Fruit fly (Drosophila melanogaster) whole organism, adult: ENCODE results near the gene CG6901.

ENCODE experiments used
- CG33017 ChIP-seq: fragments of 200-800 bp; sonication (Bioruptor generic); optimal IDR thresholded peaks from 2 replicates; lab custom pipeline; 2018; ENCODE audit warnings: missing biosample characterization, mild to moderate bottlenecking, missing genetic modification characterization, moderate library complexity
- CG7101 ChIP-seq: fragments of 200-800 bp; sonication (Bioruptor generic); optimal IDR thresholded peaks from 2 replicates; lab custom pipeline; 2018; ENCODE audit warnings: missing biosample characterization, mild to moderate bottlenecking, missing genetic modification characterization, moderate library complexity
- Clk ChIP-seq: fragments of 200-800 bp; sonication (Bioruptor generic); optimal IDR thresholded peaks from 2 replicates; lab custom pipeline; 2017; ENCODE audit warnings: missing biosample characterization, missing genetic modification characterization
- Crg-1 ChIP-seq: fragments of 200-800 bp; sonication (Bioruptor generic); optimal IDR thresholded peaks from 2 replicates; lab custom pipeline; 2016; ENCODE audit warnings: missing biosample characterization, missing genetic modification characterization
- Hr96 ChIP-seq: fragments of 200-800 bp; sonication (Bioruptor generic); optimal IDR thresholded peaks from 2 replicates; lab custom pipeline; 2016; ENCODE audit warnings: missing biosample characterization, missing genetic modification characterization
- Mnt ChIP-seq: fragments of 200-800 bp; sonication (Bioruptor generic); optimal IDR thresholded peaks from 2 replicates; lab custom pipeline; 2016; ENCODE audit warnings: missing biosample characterization, mild to moderate bottlenecking, missing genetic modification characterization
- bab1 ChIP-seq: fragments of 200-800 bp; sonication (Bioruptor generic); optimal IDR thresholded peaks from 3 replicates; lab custom pipeline; 2019; ENCODE audit warnings: missing biosample characterization, mild to moderate bottlenecking, missing genetic modification characterization, moderate library complexity
- cic ChIP-seq: fragments of 200-800 bp; sonication (Bioruptor generic); optimal IDR thresholded peaks from 2 replicates; lab custom pipeline; 2017; ENCODE audit warnings: missing biosample characterization, mild to moderate bottlenecking, missing genetic modification characterization, moderate library complexity
- pad ChIP-seq: fragments of 200-800 bp; sonication (Bioruptor generic); optimal IDR thresholded peaks from 3 replicates; lab custom pipeline; 2017; ENCODE audit warnings: missing biosample characterization, missing genetic modification characterization, mild to moderate bottlenecking, moderate library complexity, missing genetic modification reagents
- toe ChIP-seq: fragments of 200-800 bp; sonication (Bioruptor generic); optimal IDR thresholded peaks from 2 replicates; lab custom pipeline; 2016; ENCODE audit warnings: missing biosample characterization, missing genetic modification characterization

DNA sequence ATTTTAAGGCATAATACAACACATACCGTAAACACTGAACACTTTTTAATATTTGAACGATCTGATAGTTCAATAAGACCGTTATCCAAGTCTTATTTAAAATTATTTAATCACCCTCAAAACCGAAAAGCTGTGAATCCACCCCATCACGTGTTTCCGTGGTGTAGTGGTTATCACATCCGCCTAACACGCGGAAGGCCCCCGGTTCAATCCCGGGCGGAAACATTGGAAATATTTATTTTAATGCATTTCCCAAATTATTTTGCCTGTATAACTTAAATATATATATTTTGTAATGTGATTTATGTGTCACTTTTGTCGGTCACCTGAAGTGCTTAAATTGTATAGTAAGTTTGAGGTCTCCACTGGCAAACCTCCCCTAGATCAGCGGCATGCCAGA lies 1.7 kb upstream of the CG6901 start, which contains the start of gene CG44044:
- TF ChIP-seq pad (GFP tag; lab: Kevin White, UChicago) (no peak), Crg-1 (GFP tag; lab: Kevin White, UChicago) (no peak), Mnt (GFP tag; lab: Kevin White, UChicago) (no peak), CG7101 (tag; lab: Kevin White, UChicago) (no peak), CG33017 (tag; lab: Kevin White, UChicago) (no peak), Hr96 (no peak), toe (GFP tag; lab: Kevin White, UChicago) (no peak), cic (no peak), Clk (GFP tag; lab: Kevin White, UChicago) (no peak), bab1 (GFP tag; lab: Kevin White, UChicago) (no peak)
